Worm (Caenorhabditis elegans) whole organism, L4 larva: ENCODE data around the gene Y46G5A.38.

Source experiments
- T26A8.4 ChIP-seq: fragments of 200-800 bp; sonication (Bioruptor generic); IDR thresholded peaks from 2 replicates; pipeline ENCODE4 v1.3.6; 2022; ENCODE audit warnings: missing genetic modification characterization, missing compliant biosample characterization
- Y75B8A.6 ChIP-seq: fragments of 200-800 bp; sonication (Bioruptor generic); IDR thresholded peaks from 2 replicates; pipeline ENCODE4 v1.3.6; 2022; ENCODE audit warnings: missing genetic modification reagents, missing genetic modification characterization, missing compliant biosample characterization
- ZK337.2 ChIP-seq: fragments of 200-800 bp; sonication (Bioruptor generic); IDR thresholded peaks from 2 replicates; pipeline ENCODE4 v1.3.6; 2022; ENCODE audit warnings: missing genetic modification reagents, missing genetic modification characterization, missing compliant biosample characterization
- ces-1 ChIP-seq: fragments of 150-350 bp; sonication (generic microtip); optimal IDR thresholded peaks from 4 replicates; lab custom pipeline; 2014; ENCODE audit warnings: missing biosample characterization, missing genetic modification reagents, missing genetic modification characterization
- mep-1 ChIP-seq: fragments of 150-350 bp; sonication (generic microtip); optimal IDR thresholded peaks from 3 replicates; lab custom pipeline; 2014; ENCODE audit warnings: missing biosample characterization, missing genetic modification characterization
- nhr-10 ChIP-seq: fragments of 150-350 bp; optimal IDR thresholded peaks from 2 replicates; lab custom pipeline; 2014; ENCODE audit warnings: missing biosample characterization, missing genetic modification characterization
- nhr-11 ChIP-seq: fragments of 150-350 bp; optimal IDR thresholded peaks from 2 replicates; lab custom pipeline; 2014; ENCODE audit warnings: missing biosample characterization, missing genetic modification characterization
- nhr-76 ChIP-seq: fragments of 150-350 bp; optimal IDR thresholded peaks from 2 replicates; lab custom pipeline; 2014; ENCODE audit warnings: missing biosample characterization, missing genetic modification characterization
- nhr-77 ChIP-seq: fragments of 150-350 bp; optimal IDR thresholded peaks from 2 replicates; lab custom pipeline; 2014; ENCODE audit warnings: missing biosample characterization, missing genetic modification characterization
- set-16 ChIP-seq: fragments of 200-800 bp; sonication (Bioruptor generic); IDR thresholded peaks from 2 replicates; pipeline ENCODE4 v1.3.6; 2022; ENCODE audit warnings: missing genetic modification reagents, missing genetic modification characterization, missing compliant biosample characterization
- skn-1 ChIP-seq: fragments of 150-350 bp; optimal IDR thresholded peaks from 2 replicates; lab custom pipeline; 2014; ENCODE audit warnings: missing biosample characterization, missing genetic modification characterization
- vab-7 ChIP-seq: fragments of 200-800 bp; sonication (Bioruptor generic); IDR thresholded peaks from 2 replicates; pipeline ENCODE4 v1.3.6; 2022; ENCODE audit warnings: missing genetic modification reagents, missing genetic modification characterization, missing compliant biosample characterization

ce11 chrII:12828863-12829262 lies 2.0 kb downstream of the Y46G5A.38 start, which contains the start of gene Y46G5A.23:
- TF ChIP-seq nhr-10 (tag; lab: Kevin White, UChicago) = no peak
- no peak for TF ChIP-seq nhr-11
- no peak for TF ChIP-seq Y75B8A.6 (GFP tag; lab: Robert Waterston, UW)
- TF ChIP-seq set-16 (GFP tag; lab: Robert Waterston, UW) = no peak
- TF ChIP-seq mep-1 (tag; lab: Kevin White, UChicago) = no peak
- no peak for TF ChIP-seq nhr-77 (tag; lab: Kevin White, UChicago)
- no peak for TF ChIP-seq skn-1
- TF ChIP-seq T26A8.4 = no peak
- TF ChIP-seq vab-7 (GFP tag; lab: Robert Waterston, UW) = no peak
- no peak for TF ChIP-seq ces-1
- TF ChIP-seq nhr-76 = no peak
- no peak for TF ChIP-seq ZK337.2 (GFP tag; lab: Robert Waterston, UW)
